Worm (Caenorhabditis elegans) whole organism, early embryonic: ENCODE data around the gene C53B4.2.

Experiments
- aly-1 ChIP-seq: sonication (generic microtip); optimal IDR thresholded peaks from 2 replicates; lab custom pipeline; 2016; ENCODE audit warnings: missing genetic modification characterization, missing compliant biosample characterization
- flt-1 ChIP-seq: fragments of 200-800 bp; sonication (Bioruptor generic); IDR thresholded peaks from 2 replicates; pipeline ENCODE4 v1.3.6; 2022; ENCODE audit warnings: missing genetic modification characterization, missing compliant biosample characterization
- hmg-4 ChIP-seq: fragments of 200-800 bp; sonication (Bioruptor generic); optimal IDR thresholded peaks from 2 replicates; lab custom pipeline; 2018; ENCODE audit warnings: mild to moderate bottlenecking, missing genetic modification characterization, missing compliant biosample characterization
- pes-1 ChIP-seq: fragments of 200-800 bp; sonication (Bioruptor generic); IDR thresholded peaks from 2 replicates; pipeline ENCODE4 v1.3.6; 2022; ENCODE audit warnings: missing genetic modification reagents, missing genetic modification characterization, missing compliant biosample characterization
- tbx-37 ChIP-seq: fragments of 200-800 bp; sonication (Bioruptor generic); conservative IDR thresholded peaks from 2 replicates; pipeline ENCODE4 v1.3.6; 2022; ENCODE audit warnings: missing genetic modification reagents, missing genetic modification characterization, missing compliant biosample characterization

- no peak for TF ChIP-seq pes-1 (GFP tag; lab: Robert Waterston, UW)
- TF ChIP-seq flt-1 (GFP tag; lab: Robert Waterston, UW): no peak
- no peak for TF ChIP-seq aly-1 (tag; lab: Kevin White, UChicago)
- TF ChIP-seq tbx-37: no peak
- no peak for TF ChIP-seq hmg-4 (GFP tag; lab: Kevin White, UChicago)
Measured at ce11 chrIV:8925990-8926389, 40.0 kb upstream of the C53B4.2 start, which contains the start of the genes D1046.2 and cfim-2.
